Fruit fly (Drosophila melanogaster) whole organism, embryonic: ENCODE measurements around the gene CG7556.

Experiments
- Abd-B ChIP-seq: fragments of 200-800 bp; sonication (Bioruptor generic); optimal IDR thresholded peaks from 2 replicates; lab custom pipeline; 2018; ENCODE audit warnings: missing biosample characterization, mild to moderate bottlenecking, missing genetic modification characterization, moderate library complexity
- Atf3 ChIP-seq: fragments of 200-800 bp; sonication (Bioruptor generic); optimal IDR thresholded peaks from 3 replicates; lab custom pipeline; 2016; ENCODE audit warnings: missing biosample characterization, missing genetic modification characterization
- Atf6 ChIP-seq: fragments of 200-800 bp; sonication (Bioruptor generic); IDR thresholded peaks from 2 replicates; pipeline ENCODE4 v1.3.6; 2022; ENCODE audit warnings: missing biosample characterization, missing genetic modification characterization
- BEAF-32 ChIP-seq: fragments of 200-800 bp; sonication (Bioruptor generic); optimal IDR thresholded peaks from 3 replicates; lab custom pipeline; 2017; ENCODE audit warnings: missing biosample characterization, missing genetic modification characterization, mild to moderate bottlenecking, moderate library complexity, missing genetic modification reagents
- CG11695 ChIP-seq: fragments of 200-800 bp; sonication (Bioruptor generic); IDR thresholded peaks from 3 replicates; pipeline ENCODE4 v1.3.6; 2022; ENCODE audit warnings: missing biosample characterization, missing genetic modification characterization
- CG12071 ChIP-seq: fragments of 200-800 bp; sonication (Bioruptor generic); optimal IDR thresholded peaks from 3 replicates; lab custom pipeline; 2018; ENCODE audit warnings: missing biosample characterization, mild to moderate bottlenecking, missing genetic modification characterization
- CG12391 ChIP-seq: fragments of 200-800 bp; sonication (Bioruptor generic); optimal IDR thresholded peaks from 3 replicates; lab custom pipeline; 2018; ENCODE audit warnings: missing biosample characterization, mild to moderate bottlenecking, missing genetic modification characterization, moderate library complexity
- CG13894 ChIP-seq: fragments of 200-800 bp; sonication (Bioruptor generic); optimal IDR thresholded peaks from 3 replicates; lab custom pipeline; 2018; ENCODE audit warnings: missing biosample characterization, mild to moderate bottlenecking, missing genetic modification characterization, moderate library complexity
- CG14014 ChIP-seq: fragments of 200-800 bp; sonication (Bioruptor generic); IDR thresholded peaks from 2 replicates; pipeline ENCODE4 v1.3.6; 2022; ENCODE audit warnings: missing biosample characterization, missing genetic modification characterization
- CG14965 ChIP-seq: fragments of 200-800 bp; sonication (Bioruptor generic); optimal IDR thresholded peaks from 2 replicates; lab custom pipeline; 2016; ENCODE audit warnings: missing biosample characterization, missing genetic modification characterization, borderline replicate concordance
- CG1603 ChIP-seq: fragments of 200-800 bp; sonication (Bioruptor generic); optimal IDR thresholded peaks from 2 replicates; lab custom pipeline; 2019; ENCODE audit warnings: missing biosample characterization, mild to moderate bottlenecking, missing genetic modification characterization, moderate library complexity
- CG16813 ChIP-seq: fragments of 200-800 bp; sonication (Bioruptor generic); IDR thresholded peaks from 3 replicates; pipeline ENCODE4 v1.3.6; 2022; ENCODE audit warnings: missing biosample characterization, missing genetic modification characterization; ENCODE audit not compliant: partially characterized antibody
- CG17385 ChIP-seq: fragments of 200-800 bp; sonication (Bioruptor generic); optimal IDR thresholded peaks from 3 replicates; lab custom pipeline; 2018; ENCODE audit warnings: missing biosample characterization, mild to moderate bottlenecking, missing genetic modification characterization
- CG18011 ChIP-seq: fragments of 200-800 bp; sonication (Bioruptor generic); optimal IDR thresholded peaks from 2 replicates; lab custom pipeline; 2017; ENCODE audit warnings: missing biosample characterization, missing genetic modification characterization, mild to moderate bottlenecking, moderate library complexity, missing genotype
- CG32532 ChIP-seq: fragments of 200-800 bp; sonication (Bioruptor generic); IDR thresholded peaks from 2 replicates; pipeline ENCODE4 v1.3.6; 2022; ENCODE audit warnings: missing biosample characterization, missing genetic modification characterization
- CG3847 ChIP-seq: fragments of 200-800 bp; sonication (Bioruptor generic); IDR thresholded peaks from 2 replicates; pipeline ENCODE4 v1.3.6; 2022; ENCODE audit warnings: missing biosample characterization, missing genetic modification characterization
- CG7839 ChIP-seq: fragments of 200-800 bp; sonication (Bioruptor generic); optimal IDR thresholded peaks from 3 replicates; lab custom pipeline; 2018; ENCODE audit warnings: missing biosample characterization, mild to moderate bottlenecking, missing genetic modification characterization, moderate library complexity
- CG7987 ChIP-seq: fragments of 200-800 bp; sonication (Bioruptor generic); optimal IDR thresholded peaks from 2 replicates; lab custom pipeline; 2018; ENCODE audit warnings: missing biosample characterization, mild to moderate bottlenecking, missing genetic modification characterization, moderate library complexity
- CG8944 ChIP-seq: fragments of 200-800 bp; sonication (Bioruptor generic); optimal IDR thresholded peaks from 3 replicates; lab custom pipeline; 2016; ENCODE audit warnings: missing biosample characterization, missing genetic modification characterization
- CoRest ChIP-seq: fragments of 200-800 bp; sonication (Bioruptor generic); optimal IDR thresholded peaks from 3 replicates; lab custom pipeline; 2018; ENCODE audit warnings: missing biosample characterization, mild to moderate bottlenecking, missing genetic modification characterization, moderate library complexity
- Mad ChIP-seq: fragments of 200-800 bp; sonication (Bioruptor generic); optimal IDR thresholded peaks from 2 replicates; lab custom pipeline; 2016; ENCODE audit warnings: missing biosample characterization, missing genetic modification characterization
- Med ChIP-seq: fragments of 200-800 bp; sonication (Bioruptor generic); peaks from one replicate; lab custom pipeline; 2016; ENCODE audit warnings: missing biosample characterization, missing genetic modification characterization, mild to moderate bottlenecking, inconsistent platforms, moderate library complexity
- Meics ChIP-seq: fragments of 200-800 bp; sonication (Bioruptor generic); optimal IDR thresholded peaks from 2 replicates; lab custom pipeline; 2017; ENCODE audit warnings: missing biosample characterization, mild to moderate bottlenecking, missing genetic modification characterization
- NC2β ChIP-seq: fragments of 200-800 bp; sonication (Bioruptor generic); optimal IDR thresholded peaks from 2 replicates; lab custom pipeline; 2016; ENCODE audit warnings: missing biosample characterization, missing genetic modification characterization
- Neu2 ChIP-seq: fragments of 200-800 bp; sonication (Bioruptor generic); optimal IDR thresholded peaks from 3 replicates; lab custom pipeline; 2016; ENCODE audit warnings: missing biosample characterization, missing genetic modification characterization, borderline replicate concordance
- ato ChIP-seq: fragments of 200-800 bp; sonication (Bioruptor generic); IDR thresholded peaks from 2 replicates; pipeline ENCODE4 v1.3.6; 2022; ENCODE audit warnings: missing biosample characterization, missing genetic modification characterization; ENCODE audit not compliant: partially characterized antibody
- bbx ChIP-seq: fragments of 200-800 bp; sonication (Bioruptor generic); IDR thresholded peaks from 2 replicates; pipeline ENCODE4 v1.3.6; 2022; ENCODE audit warnings: missing biosample characterization, missing genetic modification characterization; ENCODE audit not compliant: partially characterized antibody
- bcd ChIP-seq: fragments of 200-800 bp; sonication (Bioruptor generic); optimal IDR thresholded peaks from 2 replicates; lab custom pipeline; 2017; ENCODE audit warnings: missing biosample characterization, mild to moderate bottlenecking, missing genetic modification characterization
- chif ChIP-seq, 2 experiments: fragments of 200-800 bp; sonication (Bioruptor generic); optimal IDR thresholded peaks; 3 replicates each; lab custom pipeline; 2016; ENCODE audit warnings: missing biosample characterization in 2 of 2, missing genetic modification characterization in 2 of 2
- ci ChIP-seq: fragments of 200-800 bp; sonication (Bioruptor generic); IDR thresholded peaks from 3 replicates; pipeline ENCODE4 v1.3.6; 2022; ENCODE audit warnings: missing biosample characterization, missing genetic modification characterization
- dpn ChIP-seq, 2 experiments: fragments of 200-800 bp; sonication (Bioruptor generic); optimal IDR thresholded peaks; 3 replicates each; lab custom pipeline; 2016; ENCODE audit warnings: missing biosample characterization in 2 of 2, missing genetic modification characterization in 2 of 2
- en ChIP-seq: fragments of 200-800 bp; sonication (Bioruptor generic); optimal IDR thresholded peaks from 2 replicates; lab custom pipeline; 2016; ENCODE audit warnings: missing biosample characterization, missing genetic modification characterization
- eve ChIP-seq, 2 experiments: fragments of >200 bp; optimal IDR thresholded peaks; 2 replicates each; lab custom pipeline; 2017; ENCODE audit warnings: missing biosample characterization in 2 of 2, missing genetic modification characterization in 2 of 2
- ftz-f1 ChIP-seq: fragments of 200-800 bp; sonication (Bioruptor generic); optimal IDR thresholded peaks from 2 replicates; lab custom pipeline; 2016; ENCODE audit warnings: missing biosample characterization, missing genetic modification characterization
- gcm2 ChIP-seq: fragments of 200-800 bp; sonication (Bioruptor generic); optimal IDR thresholded peaks from 2 replicates; lab custom pipeline; 2016; ENCODE audit warnings: missing biosample characterization, missing genetic modification characterization
- gro ChIP-seq: fragments of 200-800 bp; sonication (Bioruptor generic); optimal IDR thresholded peaks from 2 replicates; lab custom pipeline; 2016; ENCODE audit warnings: missing biosample characterization, missing genetic modification characterization
- ind ChIP-seq: fragments of 200-800 bp; sonication (Bioruptor generic); optimal IDR thresholded peaks from 3 replicates; lab custom pipeline; 2016; ENCODE audit warnings: missing biosample characterization, missing genetic modification characterization
- luna ChIP-seq: fragments of 200-800 bp; sonication (Bioruptor generic); optimal IDR thresholded peaks from 2 replicates; lab custom pipeline; 2016; ENCODE audit warnings: missing biosample characterization, missing genetic modification characterization
- nmo ChIP-seq: fragments of 200-800 bp; sonication (Bioruptor generic); optimal IDR thresholded peaks from 2 replicates; lab custom pipeline; 2018; ENCODE audit warnings: missing biosample characterization, mild to moderate bottlenecking, missing genetic modification characterization, moderate library complexity
- prd ChIP-seq, 3 experiments: fragments of >200 bp in 2 of 3; fragments of 200-800 bp in 1 of 3; sonication (Bioruptor generic) in 1 of 3; optimal IDR thresholded peaks in 2 of 3; IDR thresholded peaks in 1 of 3; 2 replicates in 2 of 3; 3 replicates in 1 of 3; pipeline versions ENCODE4 v1.3.6 to Lab custom; 2017 to 2022; ENCODE audit warnings: missing biosample characterization in 1 of 3, missing genetic modification characterization in 1 of 3
- ro ChIP-seq: fragments of 200-800 bp; sonication (Bioruptor generic); IDR thresholded peaks from 2 replicates; pipeline ENCODE4 v1.3.6; 2022; ENCODE audit warnings: missing biosample characterization, missing genetic modification characterization
- row ChIP-seq: fragments of 200-800 bp; sonication (Bioruptor generic); IDR thresholded peaks from 3 replicates; pipeline ENCODE4 v1.3.6; 2022; ENCODE audit warnings: missing biosample characterization, missing genetic modification characterization
- sd ChIP-seq: fragments of 200-800 bp; sonication (Bioruptor generic); optimal IDR thresholded peaks from 3 replicates; lab custom pipeline; 2018; ENCODE audit warnings: missing biosample characterization, mild to moderate bottlenecking, missing genetic modification characterization, moderate library complexity
- sens ChIP-seq: fragments of 200-800 bp; sonication (Bioruptor generic); peaks from one replicate; lab custom pipeline; 2016; ENCODE audit warnings: missing biosample characterization, missing genetic modification characterization
- shn ChIP-seq: fragments of 200-800 bp; sonication (Bioruptor generic); optimal IDR thresholded peaks from 3 replicates; lab custom pipeline; 2016; ENCODE audit warnings: missing biosample characterization, missing genetic modification characterization
- sob ChIP-seq: fragments of 200-800 bp; sonication (Bioruptor generic); IDR thresholded peaks from 2 replicates; pipeline ENCODE4 v1.3.6; 2022; ENCODE audit warnings: missing biosample characterization, missing genetic modification characterization
- stwl ChIP-seq: fragments of 200-800 bp; sonication (Bioruptor generic); optimal IDR thresholded peaks from 3 replicates; lab custom pipeline; 2018; ENCODE audit warnings: missing biosample characterization, mild to moderate bottlenecking, missing genetic modification characterization, moderate library complexity
- tin ChIP-seq: fragments of 200-800 bp; sonication (Bioruptor generic); optimal IDR thresholded peaks from 3 replicates; lab custom pipeline; 2016; ENCODE audit warnings: missing biosample characterization, missing genetic modification characterization
- zfh2 ChIP-seq: fragments of 200-800 bp; sonication (Bioruptor generic); optimal IDR thresholded peaks from 2 replicates; lab custom pipeline; 2016; ENCODE audit warnings: missing biosample characterization, missing genetic modification characterization

CG7556 gene

dm6 chrX:19208014-19208413 lies 28.4 kb upstream of the CG7556 start, which contains the start of gene Ulp1 (continued):
- no peak for TF ChIP-seq gcm2 (GFP tag; lab: Kevin White, UChicago)
- TF ChIP-seq dpn (GFP tag; optimal IDR thresholded peaks at IDR 0.05; lab: Kevin White, UChicago): peak in 1 of 2 experiments; percentile 42
- TF ChIP-seq CG3847 (GFP tag; lab: Robert Waterston, UW): peak; percentile 16; the same call in 1 of the 2 replicates
- peak; percentile 39 for TF ChIP-seq CG13894
- TF ChIP-seq CG7987 (GFP tag; lab: Kevin White, UChicago): peak; percentile 2
- peak; percentile 40; the same call in 1 of the 2 replicates for TF ChIP-seq CG32532 (GFP tag; lab: Robert Waterston, UW)
- TF ChIP-seq bcd: peak; percentile 30
- TF ChIP-seq Med (GFP tag; lab: Kevin White, UChicago): peak; percentile 87
- peak; percentile 18 for TF ChIP-seq ind (GFP tag; lab: Kevin White, UChicago)
- TF ChIP-seq BEAF-32 (GFP tag; lab: Kevin White, UChicago): peak; percentile 64
- TF ChIP-seq CG16813: peak; percentile 30; the same call in 1 of the 3 replicates
- no peak for TF ChIP-seq CG7839
- TF ChIP-seq Atf6: 0 out of 2 replicates have a peak, but pooled peaks have one; percentile 33
- TF ChIP-seq prd (optimal IDR thresholded peaks at IDR 0.05; lab: Kevin White, UChicago): no peak
- peak; percentile 15; the same call in 1 of the 3 replicates for TF ChIP-seq prd (GFP tag; IDR thresholded peaks at IDR 0.05; lab: Robert Waterston, UW)
- TF ChIP-seq zfh2: peak; percentile 15
- no peak for TF ChIP-seq ro (GFP tag; lab: Robert Waterston, UW)
- no peak for TF ChIP-seq CG14965 (GFP tag; lab: Kevin White, UChicago)
- no peak for TF ChIP-seq Atf3 (GFP tag; lab: Kevin White, UChicago)
- peak; percentile 30 for TF ChIP-seq CG12391 (tag; lab: Kevin White, UChicago)
- TF ChIP-seq bbx (GFP tag; lab: Robert Waterston, UW): peak; percentile 45
- peak; percentile 48 for TF ChIP-seq CoRest (tag; lab: Kevin White, UChicago)
- TF ChIP-seq sob: peak; percentile 42
- TF ChIP-seq NC2β (GFP tag; lab: Kevin White, UChicago): peak; percentile 2
- TF ChIP-seq CG14014: no peak
- peak; percentile 21 for TF ChIP-seq Mad (GFP tag; lab: Kevin White, UChicago)
- peak; percentile 3 for TF ChIP-seq CG17385 (GFP tag; lab: Kevin White, UChicago)
- no peak for TF ChIP-seq CG12071 (GFP tag; lab: Kevin White, UChicago)
- TF ChIP-seq eve (GFP tag; optimal IDR thresholded peaks at IDR 0.05; lab: Kevin White, UChicago): no peak
- TF ChIP-seq en (GFP tag; lab: Kevin White, UChicago): no peak
- peak; percentile 36 for TF ChIP-seq nmo (GFP tag; lab: Kevin White, UChicago)
- TF ChIP-seq tin (GFP tag; lab: Kevin White, UChicago): peak; percentile 20
- peak in 1 of 2 experiments; percentile 48 for TF ChIP-seq chif (GFP tag; optimal IDR thresholded peaks at IDR 0.05; lab: Kevin White, UChicago)
- peak; percentile 71 for TF ChIP-seq sens (GFP tag; lab: Kevin White, UChicago)
- TF ChIP-seq CG8944 (GFP tag; lab: Kevin White, UChicago): peak; percentile 28
- no peak for TF ChIP-seq ftz-f1 (GFP tag; lab: Kevin White, UChicago)
- peak; percentile 55 for TF ChIP-seq Neu2 (GFP tag; lab: Kevin White, UChicago)
- TF ChIP-seq luna (GFP tag; lab: Kevin White, UChicago): peak; percentile 10
- TF ChIP-seq CG1603: peak; percentile 78
- peak; percentile 59; the same call in 2 of the 3 replicates for TF ChIP-seq row
- no peak for TF ChIP-seq CG11695
- TF ChIP-seq gro (GFP tag; lab: Kevin White, UChicago): peak; percentile 29
- TF ChIP-seq CG18011: peak; percentile 98
- peak; percentile 89 for TF ChIP-seq Abd-B
- TF ChIP-seq ci (GFP tag; lab: Robert Waterston, UW): 0 out of 3 replicates have a peak, but pooled peaks have one; percentile 32
- TF ChIP-seq sd: peak; percentile 45
- TF ChIP-seq Meics (GFP tag; lab: Kevin White, UChicago): peak; percentile 9
- TF ChIP-seq stwl: peak; percentile 78
- peak; percentile 12 for TF ChIP-seq shn (GFP tag; lab: Kevin White, UChicago)
- 0 out of 2 replicates have a peak, but pooled peaks have one; percentile 38 for TF ChIP-seq ato (GFP tag; lab: Robert Waterston, UW)
